Fruit fly (Drosophila melanogaster) whole organism, pupa: Measurements from ENCODE around the gene CG31677.

Experiments
- CG10348 ChIP-seq: fragments of 200-800 bp; sonication (Bioruptor generic); IDR thresholded peaks from 2 replicates; pipeline ENCODE4 v1.3.6; 2022; ENCODE audit warnings: missing biosample characterization, missing genetic modification characterization
- CG13204 ChIP-seq: fragments of 200-800 bp; sonication (Bioruptor generic); optimal IDR thresholded peaks from 2 replicates; lab custom pipeline; 2018; ENCODE audit warnings: missing biosample characterization, mild to moderate bottlenecking, missing genetic modification characterization, moderate library complexity
- Ets98B ChIP-seq: fragments of 200-800 bp; sonication (Bioruptor generic); IDR thresholded peaks from 2 replicates; pipeline ENCODE4 v1.3.6; 2022; ENCODE audit warnings: missing biosample characterization, missing genetic modification characterization
- Pif1A ChIP-seq: fragments of 200-800 bp; sonication (Bioruptor generic); optimal IDR thresholded peaks from 3 replicates; lab custom pipeline; 2016; ENCODE audit warnings: missing biosample characterization, missing genetic modification characterization
- Pif1B ChIP-seq: fragments of 200-800 bp; sonication (Bioruptor generic); optimal IDR thresholded peaks from 3 replicates; lab custom pipeline; 2016; ENCODE audit warnings: missing biosample characterization, missing genetic modification characterization

DNA sequence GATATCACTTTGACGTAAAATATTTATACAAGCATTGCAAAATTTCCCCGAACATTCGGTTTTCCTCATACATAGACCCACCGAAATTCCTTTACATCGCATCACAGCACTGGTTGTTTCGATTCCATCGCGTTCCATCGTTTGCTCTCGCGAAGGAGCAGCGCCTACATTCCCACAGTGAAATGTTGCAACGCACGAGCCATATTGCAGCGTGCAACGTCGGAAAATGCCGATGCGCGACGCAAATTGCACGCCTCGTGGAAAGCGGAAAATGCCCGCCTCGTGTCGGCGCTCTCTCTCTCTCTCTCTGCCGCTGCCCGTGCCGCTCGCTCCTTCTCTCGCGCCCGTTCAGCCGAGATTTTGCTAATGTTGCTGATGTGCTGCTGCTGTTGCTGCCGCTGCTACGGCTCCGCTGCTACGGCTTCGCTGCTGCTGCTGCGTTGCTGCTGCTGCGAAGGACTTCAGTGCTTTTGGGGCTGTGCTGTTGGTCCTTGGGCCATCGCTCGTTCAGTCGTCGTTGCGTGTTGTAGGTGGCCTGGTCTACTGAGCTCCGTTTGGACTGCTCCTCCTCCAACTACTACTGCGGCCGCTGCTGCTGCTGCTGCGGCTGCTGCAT lies 42.1 kb downstream of the CG31677 start:
- TF ChIP-seq CG10348 (GFP tag; lab: Robert Waterston, UW) (no peak), Pif1B (GFP tag; lab: Kevin White, UChicago) (no peak), CG13204 (GFP tag; lab: Kevin White, UChicago) (peak; percentile 23), Pif1A (no peak), Ets98B (GFP tag; lab: Robert Waterston, UW) (no peak)
